Worm (Caenorhabditis elegans) whole organism, L1 larva: Measurements from ENCODE around the gene cest-5.1.
A peak's percentile ranks its signal among the peaks of the same experiment; 100 is the strongest.

ENCODE experiments used
- efl-1 ChIP-seq, 4 experiments: fragments of 150-350 bp; optimal IDR thresholded peaks in 3 of 4; peaks in 1 of 4; 1 replicate in 1 of 4; 2 replicates in 3 of 4; lab custom pipeline; 2014; ENCODE audit warnings: missing biosample characterization in 2 of 4, missing genetic modification characterization in 2 of 4, missing genetic modification reagents in 2 of 4
- egl-13 ChIP-seq: sonication (generic microtip); optimal IDR thresholded peaks from 2 replicates; lab custom pipeline; 2016; ENCODE audit warnings: missing genotype, missing genetic modification reagents, missing genetic modification characterization, missing compliant biosample characterization
- fkh-10 ChIP-seq: sonication (generic microtip); optimal IDR thresholded peaks from 2 replicates; lab custom pipeline; 2017; ENCODE audit warnings: missing biosample characterization, missing genetic modification reagents, missing genetic modification characterization
- hlh-17 ChIP-seq: fragments of 200-800 bp; sonication (Bioruptor generic); optimal IDR thresholded peaks from 2 replicates; lab custom pipeline; 2018; ENCODE audit warnings: missing genetic modification characterization, mild to moderate bottlenecking, missing compliant biosample characterization, moderate library complexity, borderline replicate concordance
- lin-13 ChIP-seq: fragments of 150-350 bp; optimal IDR thresholded peaks from 2 replicates; lab custom pipeline; 2014; ENCODE audit warnings: missing biosample characterization, missing genetic modification reagents, missing genetic modification characterization
- nhr-11 ChIP-seq: fragments of 150-350 bp; optimal IDR thresholded peaks from 2 replicates; lab custom pipeline; 2014; ENCODE audit warnings: missing biosample characterization, missing genetic modification characterization
- nhr-47 ChIP-seq: sonication (generic microtip); optimal IDR thresholded peaks from 2 replicates; lab custom pipeline; 2016; ENCODE audit warnings: mild to moderate bottlenecking, missing genetic modification characterization, moderate library complexity, missing compliant biosample characterization
- nhr-90 ChIP-seq: sonication (generic microtip); optimal IDR thresholded peaks from 2 replicates; lab custom pipeline; 2016; ENCODE audit warnings: mild to moderate bottlenecking, missing genetic modification characterization, missing compliant biosample characterization; ENCODE audit not compliant: poor library complexity
- unc-62 ChIP-seq: fragments of 150-350 bp; optimal IDR thresholded peaks from 2 replicates; lab custom pipeline; 2014; ENCODE audit warnings: missing biosample characterization, missing genetic modification reagents, missing genetic modification characterization

- no peak for TF ChIP-seq fkh-10 (GFP tag; lab: Kevin White, UChicago)
- TF ChIP-seq efl-1 (optimal IDR thresholded peaks at IDR 0.05; lab: Kevin White, UChicago) = peak; percentile 75 to 78
- peak; percentile 57 to 94 for TF ChIP-seq efl-1 (GFP tag; optimal IDR thresholded peaks at IDR 0.05 in 1 of 2; lab: Kevin White, UChicago)
- peak; percentile 79 for TF ChIP-seq nhr-47
- peak; percentile 77 for TF ChIP-seq lin-13
- TF ChIP-seq hlh-17 (GFP tag; lab: Kevin White, UChicago) = no peak
- no peak for TF ChIP-seq unc-62
- TF ChIP-seq nhr-11 (tag; lab: Kevin White, UChicago) = peak; percentile 45
- peak; percentile 44 for TF ChIP-seq egl-13 (tag; lab: Kevin White, UChicago)
- TF ChIP-seq nhr-90 (tag; lab: Kevin White, UChicago) = peak; percentile 39
Observed at ce11 chrIV:6645867-6646655, 14.5 kb upstream of the cest-5.1 start, which contains the start of gene hil-7.
